Worm (Caenorhabditis elegans) whole organism, late embryonic: ENCODE data around the gene srg-65.

Experiments
- C38D4.7 ChIP-seq: fragments of 200-800 bp; sonication (Bioruptor generic); optimal IDR thresholded peaks from 2 replicates; lab custom pipeline; 2018; ENCODE audit warnings: mild to moderate bottlenecking, missing genetic modification characterization, moderate library complexity, missing compliant biosample characterization
- F13H6.1 ChIP-seq: sonication (generic microtip); optimal IDR thresholded peaks from 2 replicates; lab custom pipeline; 2016; ENCODE audit warnings: missing genetic modification characterization, missing compliant biosample characterization
- K02D7.2 ChIP-seq: sonication (generic microtip); optimal IDR thresholded peaks from 2 replicates; lab custom pipeline; 2017; ENCODE audit warnings: mild to moderate bottlenecking, missing genetic modification characterization, missing compliant biosample characterization
- T23F11.4 ChIP-seq: fragments of 200-800 bp; sonication (Bioruptor generic); optimal IDR thresholded peaks from 2 replicates; lab custom pipeline; 2018; ENCODE audit warnings: mild to moderate bottlenecking, missing genetic modification characterization, missing compliant biosample characterization
- Y22D7AL.16 ChIP-seq: sonication (generic microtip); optimal IDR thresholded peaks from 2 replicates; lab custom pipeline; 2016; ENCODE audit warnings: missing genetic modification characterization, missing compliant biosample characterization
- ama-1 ChIP-seq: fragments of 150-350 bp; optimal IDR thresholded peaks from 2 replicates; lab custom pipeline; 2014
- ceh-14 ChIP-seq: sonication (generic microtip); optimal IDR thresholded peaks from 2 replicates; lab custom pipeline; 2016; ENCODE audit warnings: missing genotype, missing genetic modification characterization, missing compliant biosample characterization
- ceh-18 ChIP-seq: sonication (generic microtip); optimal IDR thresholded peaks from 2 replicates; lab custom pipeline; 2016; ENCODE audit warnings: missing genetic modification characterization, missing compliant biosample characterization
- ceh-2 ChIP-seq: sonication (generic microtip); optimal IDR thresholded peaks from 2 replicates; lab custom pipeline; 2016; ENCODE audit warnings: missing genotype, missing genetic modification characterization, missing compliant biosample characterization
- ceh-22 ChIP-seq: sonication (generic microtip); optimal IDR thresholded peaks from 2 replicates; lab custom pipeline; 2017; ENCODE audit warnings: missing biosample characterization, missing genetic modification characterization
- ceh-24 ChIP-seq: sonication (generic microtip); optimal IDR thresholded peaks from 2 replicates; lab custom pipeline; 2016; ENCODE audit warnings: mild to moderate bottlenecking, missing genetic modification characterization, missing compliant biosample characterization
- ceh-45 ChIP-seq: fragments of 200-800 bp; sonication (Bioruptor generic); IDR thresholded peaks from 2 replicates; pipeline ENCODE4 v1.3.6; 2022; ENCODE audit warnings: missing genetic modification reagents, missing genetic modification characterization, missing compliant biosample characterization
- ceh-9 ChIP-seq: sonication (generic microtip); optimal IDR thresholded peaks from 2 replicates; lab custom pipeline; 2016; ENCODE audit warnings: mild to moderate bottlenecking, missing genetic modification characterization, inconsistent platforms, missing compliant biosample characterization
- che-1 ChIP-seq: sonication (generic microtip); optimal IDR thresholded peaks from 2 replicates; lab custom pipeline; 2016; ENCODE audit warnings: mild to moderate bottlenecking, missing genetic modification characterization, missing compliant biosample characterization
- dve-1 ChIP-seq: sonication (generic microtip); optimal IDR thresholded peaks from 2 replicates; lab custom pipeline; 2017; ENCODE audit warnings: antibody characterized with exemption, mild to moderate bottlenecking, missing genetic modification characterization, missing compliant biosample characterization
- elt-2 ChIP-seq: sonication (generic microtip); optimal IDR thresholded peaks from 2 replicates; lab custom pipeline; 2016; ENCODE audit warnings: missing genetic modification reagents, missing genetic modification characterization, missing compliant biosample characterization
- ets-4 ChIP-seq: sonication (generic microtip); optimal IDR thresholded peaks from 2 replicates; lab custom pipeline; 2016; ENCODE audit warnings: missing genetic modification characterization, missing compliant biosample characterization
- eyg-1 ChIP-seq: sonication (generic microtip); optimal IDR thresholded peaks from 2 replicates; lab custom pipeline; 2016; ENCODE audit warnings: missing genotype, missing genetic modification characterization, missing compliant biosample characterization
- fkh-10 ChIP-seq: fragments of 150-350 bp; optimal IDR thresholded peaks from 2 replicates; lab custom pipeline; 2014; ENCODE audit warnings: missing biosample characterization, missing genetic modification reagents, missing genetic modification characterization
- gmeb-2 ChIP-seq: sonication (generic microtip); optimal IDR thresholded peaks from 2 replicates; lab custom pipeline; 2016; ENCODE audit warnings: missing genetic modification characterization, inconsistent platforms, missing compliant biosample characterization
- hlh-15 ChIP-seq: sonication (generic microtip); optimal IDR thresholded peaks from 2 replicates; lab custom pipeline; 2016; ENCODE audit warnings: missing genetic modification characterization, missing compliant biosample characterization
- hlh-6 ChIP-seq: sonication (generic microtip); optimal IDR thresholded peaks from 2 replicates; lab custom pipeline; 2016; ENCODE audit warnings: missing genotype, missing genetic modification characterization, missing compliant biosample characterization
- lim-6 ChIP-seq: sonication (generic microtip); optimal IDR thresholded peaks from 2 replicates; lab custom pipeline; 2016; ENCODE audit warnings: missing genetic modification characterization, missing compliant biosample characterization
- madf-2 ChIP-seq: sonication (generic microtip); optimal IDR thresholded peaks from 2 replicates; lab custom pipeline; 2017; ENCODE audit warnings: missing genetic modification characterization, missing compliant biosample characterization
- nfya-1 ChIP-seq: sonication (generic microtip); optimal IDR thresholded peaks from 2 replicates; lab custom pipeline; 2017; ENCODE audit warnings: missing genetic modification characterization, mild to moderate bottlenecking, missing compliant biosample characterization, antibody characterized with exemption, moderate library complexity
- pha-2 ChIP-seq: sonication (generic microtip); optimal IDR thresholded peaks from 2 replicates; lab custom pipeline; 2017; ENCODE audit warnings: mild to moderate bottlenecking, missing genetic modification characterization, missing compliant biosample characterization
- pqm-1 ChIP-seq: sonication (generic microtip); optimal IDR thresholded peaks from 2 replicates; lab custom pipeline; 2016; ENCODE audit warnings: missing genetic modification characterization, missing compliant biosample characterization
- pros-1 ChIP-seq: fragments of 150-350 bp; optimal IDR thresholded peaks from 2 replicates; lab custom pipeline; 2014; ENCODE audit warnings: missing biosample characterization, missing genetic modification reagents, missing genetic modification characterization
- sdc-2 ChIP-seq: sonication (generic microtip); optimal IDR thresholded peaks from 2 replicates; lab custom pipeline; 2016; ENCODE audit warnings: missing genotype, missing genetic modification characterization, missing compliant biosample characterization
- sox-2 ChIP-seq: fragments of 200-800 bp; sonication (Bioruptor generic); IDR thresholded peaks from 2 replicates; pipeline ENCODE4 v1.3.6; 2022; ENCODE audit warnings: missing genetic modification reagents, missing genetic modification characterization, missing compliant biosample characterization
- syd-9 ChIP-seq: sonication (generic microtip); optimal IDR thresholded peaks from 2 replicates; lab custom pipeline; 2016; ENCODE audit warnings: mild to moderate bottlenecking, missing genetic modification characterization, moderate library complexity, missing compliant biosample characterization
- tbx-2 ChIP-seq: sonication (generic microtip); optimal IDR thresholded peaks from 2 replicates; lab custom pipeline; 2016; ENCODE audit warnings: missing genetic modification characterization, missing compliant biosample characterization
- tbx-7 ChIP-seq: sonication (generic microtip); optimal IDR thresholded peaks from 2 replicates; lab custom pipeline; 2016; ENCODE audit warnings: missing genotype, missing genetic modification characterization, missing compliant biosample characterization
- ttx-3 ChIP-seq: sonication (generic microtip); optimal IDR thresholded peaks from 2 replicates; lab custom pipeline; 2016; ENCODE audit warnings: missing genetic modification reagents, missing genetic modification characterization, missing compliant biosample characterization
- unc-42 ChIP-seq: sonication (generic microtip); optimal IDR thresholded peaks from 2 replicates; lab custom pipeline; 2016; ENCODE audit warnings: missing genotype, missing genetic modification characterization, missing compliant biosample characterization
- unc-55 ChIP-seq: sonication (generic microtip); optimal IDR thresholded peaks from 2 replicates; lab custom pipeline; 2017; ENCODE audit warnings: missing biosample characterization, missing genetic modification reagents, missing genetic modification characterization
- zip-5 ChIP-seq: sonication (generic microtip); optimal IDR thresholded peaks from 2 replicates; lab custom pipeline; 2016; ENCODE audit warnings: missing genetic modification characterization, missing compliant biosample characterization
- ztf-16 ChIP-seq: sonication (generic microtip); optimal IDR thresholded peaks from 2 replicates; lab custom pipeline; 2017; ENCODE audit warnings: missing genetic modification characterization, missing compliant biosample characterization

srg-65 gene

ce11 chrV:5493447-5493846, 8.7 kb upstream of the srg-65 start, which contains the start of gene T05C3.2:
Gene T05C3.2 (plus strand): TSS chrV:5493747.
- no peak for TF ChIP-seq sox-2 (GFP tag; lab: Robert Waterston, UW)
- no peak for TF ChIP-seq syd-9 (tag; lab: Kevin White, UChicago)
- TF ChIP-seq ama-1 (lab: Kevin White, UChicago), result no peak
- TF ChIP-seq ceh-9 (tag; lab: Kevin White, UChicago), result no peak
- TF ChIP-seq T23F11.4 (GFP tag; lab: Kevin White, UChicago), result no peak
- TF ChIP-seq elt-2 (tag; lab: Kevin White, UChicago), result no peak
- no peak for TF ChIP-seq dve-1 (tag; lab: Kevin White, UChicago)
- TF ChIP-seq lim-6 (tag; lab: Kevin White, UChicago), result no peak
- TF ChIP-seq ceh-18 (tag; lab: Kevin White, UChicago), result no peak
- no peak for TF ChIP-seq tbx-2 (tag; lab: Kevin White, UChicago)
- TF ChIP-seq pqm-1, result no peak
- TF ChIP-seq madf-2, result no peak
- no peak for TF ChIP-seq ttx-3
- no peak for TF ChIP-seq ceh-2 (tag; lab: Kevin White, UChicago)
- TF ChIP-seq hlh-15 (tag; lab: Kevin White, UChicago), result no peak
- no peak for TF ChIP-seq ztf-16 (tag; lab: Kevin White, UChicago)

ce11 chrV:5490205-5490604, 5.4 kb upstream of the srg-65 start, which contains the start of gene T05C3.6:
Gene T05C3.6 (plus strand): TSS chrV:5490445.
- TF ChIP-seq pha-2 (tag; lab: Kevin White, UChicago) (no peak), hlh-6 (tag; lab: Kevin White, UChicago) (no peak), K02D7.2 (tag; lab: Kevin White, UChicago) (no peak), pros-1 (tag; lab: Kevin White, UChicago) (no peak), unc-42 (tag; lab: Kevin White, UChicago) (no peak), tbx-2 (tag; lab: Kevin White, UChicago) (no peak), ceh-45 (no peak), che-1 (tag; lab: Kevin White, UChicago) (no peak), syd-9 (tag; lab: Kevin White, UChicago) (no peak)
- TF ChIP-seq, all 69 proteins: peak for 0

- TF ChIP-seq ets-4 (tag; lab: Kevin White, UChicago) (no peak), C38D4.7 (GFP tag; lab: Kevin White, UChicago) (no peak), ceh-24 (tag; lab: Kevin White, UChicago) (no peak), F13H6.1 (tag; lab: Kevin White, UChicago) (no peak)
Observed at ce11 chrV:5488766-5489165, 4.0 kb upstream of the srg-65 start, which contains the start of gene grl-18. Gene grl-18 (minus strand): TSS chrV:5488866.

ce11 chrV:5487180-5487579, 2.4 kb upstream of the srg-65 start:
- TF ChIP-seq nfya-1 (tag; lab: Kevin White, UChicago) (no peak), ceh-22 (tag; lab: Kevin White, UChicago) (no peak), eyg-1 (no peak), T23F11.4 (GFP tag; lab: Kevin White, UChicago) (no peak), gmeb-2 (no peak), zip-5 (tag; lab: Kevin White, UChicago) (no peak), ceh-9 (tag; lab: Kevin White, UChicago) (no peak), Y22D7AL.16 (tag; lab: Kevin White, UChicago) (no peak)

ce11 chrV:5482315-5482714, 2.5 kb downstream of the srg-65 start, which contains the start of gene srg-66:
Gene srg-66 (minus strand): TSS chrV:5482415.
- TF ChIP-seq F13H6.1 (tag; lab: Kevin White, UChicago) (no peak), ceh-14 (tag; lab: Kevin White, UChicago) (no peak), C38D4.7 (GFP tag; lab: Kevin White, UChicago) (no peak), sdc-2 (tag; lab: Kevin White, UChicago) (no peak), pha-2 (tag; lab: Kevin White, UChicago) (no peak), fkh-10 (GFP tag; lab: Kevin White, UChicago) (no peak), ceh-24 (tag; lab: Kevin White, UChicago) (no peak), ceh-45 (no peak), unc-55 (GFP tag; lab: Kevin White, UChicago) (no peak), tbx-7 (tag; lab: Kevin White, UChicago) (no peak), syd-9 (tag; lab: Kevin White, UChicago) (no peak)
